Worm (Caenorhabditis elegans) whole organism, midembryonic: ENCODE results near the gene C54F6.15.

Experiments used
- T22C8.4 ChIP-seq: fragments of 200-800 bp; sonication (Bioruptor generic); IDR thresholded peaks from 2 replicates; pipeline ENCODE4 v1.3.6; 2022; ENCODE audit warnings: missing genetic modification characterization, missing compliant biosample characterization
- cog-1 ChIP-seq: sonication (generic microtip); optimal IDR thresholded peaks from 2 replicates; lab custom pipeline; 2016; ENCODE audit warnings: missing genetic modification characterization, missing compliant biosample characterization
- flt-1 ChIP-seq: fragments of 200-800 bp; sonication (Bioruptor generic); IDR thresholded peaks from 2 replicates; pipeline ENCODE4 v1.3.6; 2022; ENCODE audit warnings: missing genetic modification characterization, missing compliant biosample characterization
- klf-2 ChIP-seq: fragments of 200-800 bp; sonication (Bioruptor generic); conservative IDR thresholded peaks from 2 replicates; pipeline ENCODE4 v1.3.6; 2022; ENCODE audit warnings: missing genetic modification reagents, missing genetic modification characterization, missing compliant biosample characterization
- med-1 ChIP-seq: sonication (generic microtip); optimal IDR thresholded peaks from 2 replicates; lab custom pipeline; 2017; ENCODE audit warnings: missing genetic modification characterization, mild to moderate bottlenecking, missing compliant biosample characterization, antibody characterized with exemption, missing genetic modification reagents; ENCODE audit not compliant: insufficient read depth
- ref-1 ChIP-seq: fragments of 200-800 bp; sonication (Bioruptor generic); conservative IDR thresholded peaks from 2 replicates; pipeline ENCODE4 v1.3.6; 2022; ENCODE audit warnings: missing genetic modification reagents, missing genetic modification characterization, missing compliant biosample characterization
- tab-1 ChIP-seq: fragments of 200-800 bp; sonication (Bioruptor generic); IDR thresholded peaks from 2 replicates; pipeline ENCODE4 v1.3.6; 2022; ENCODE audit warnings: missing genetic modification characterization, missing compliant biosample characterization
- ztf-23 ChIP-seq: fragments of 200-800 bp; sonication (Bioruptor generic); IDR thresholded peaks from 2 replicates; pipeline ENCODE4 v1.3.6; 2022; ENCODE audit warnings: missing genetic modification reagents, missing genetic modification characterization, missing compliant biosample characterization
- ztf-29 ChIP-seq: fragments of 200-800 bp; sonication (Bioruptor generic); IDR thresholded peaks from 2 replicates; pipeline ENCODE4 v1.3.6; 2022; ENCODE audit warnings: missing genetic modification reagents, missing genetic modification characterization, missing compliant biosample characterization

DNA sequence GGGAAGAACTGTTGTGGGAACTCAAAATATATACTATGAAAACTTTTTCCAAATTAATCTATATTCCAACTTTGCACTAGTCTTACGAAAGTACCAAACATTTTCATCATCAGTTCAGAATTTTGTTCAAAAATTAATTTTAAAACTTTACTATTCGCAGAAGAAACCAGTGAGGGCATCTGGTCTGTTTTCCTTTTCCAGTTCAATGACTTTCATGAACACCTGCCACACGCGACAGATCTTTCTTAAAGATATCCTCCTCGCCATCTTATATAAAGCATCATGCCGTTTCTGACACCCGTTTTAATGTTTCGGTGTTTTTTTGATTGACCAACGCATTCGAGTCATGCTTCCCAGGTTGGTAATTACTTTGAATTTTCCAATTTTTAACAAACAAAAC is 10.8 kb upstream of the C54F6.15 start, which contains the start of gene C54F6.3:
- no peak for TF ChIP-seq klf-2 (GFP tag; lab: Robert Waterston, UW)
- TF ChIP-seq T22C8.4 (GFP tag; lab: Robert Waterston, UW), result no peak
- no peak for TF ChIP-seq med-1 (GFP tag; lab: Kevin White, UChicago)
- TF ChIP-seq ztf-23 (GFP tag; lab: Robert Waterston, UW), result no peak
- TF ChIP-seq tab-1 (GFP tag; lab: Robert Waterston, UW), result no peak
- no peak for TF ChIP-seq ztf-29 (GFP tag; lab: Robert Waterston, UW)
- TF ChIP-seq ref-1 (GFP tag; lab: Robert Waterston, UW), result no peak
- no peak for TF ChIP-seq flt-1 (GFP tag; lab: Robert Waterston, UW)
- no peak for TF ChIP-seq cog-1 (tag; lab: Kevin White, UChicago)
